Worm (Caenorhabditis elegans): Measurements from ENCODE around the gene rps-29.

Gene rps-29

DNA sequence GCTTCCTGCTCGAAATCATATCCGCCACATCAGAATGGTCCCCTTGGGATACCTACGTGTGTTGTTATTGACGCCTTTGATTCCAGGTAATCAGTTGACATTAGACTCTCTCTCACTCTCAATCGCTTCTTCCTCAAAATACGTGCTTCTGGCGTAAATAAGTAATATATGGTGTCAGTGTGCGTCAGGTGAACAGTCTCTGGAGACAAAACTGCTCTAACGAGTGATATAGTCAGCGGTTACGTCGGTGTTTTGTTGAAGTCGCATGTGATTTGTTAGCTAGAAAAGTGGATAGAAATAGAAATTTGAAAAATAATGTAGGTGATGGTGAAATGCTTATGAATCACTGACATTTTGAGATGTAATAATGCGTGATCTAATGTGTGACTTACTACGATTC lies 7.9 kb downstream of the rps-29 start:
- TF ChIP-seq ces-1 (GFP tag; optimal IDR thresholded peaks at IDR 0.05), result no peak
- TF ChIP-seq cnd-1 (tag; optimal IDR thresholded peaks at IDR 0.05), result no peak
- TF ChIP-seq mab-5 (tag; optimal IDR thresholded peaks at IDR 0.05), result no peak
- TF ChIP-seq nhr-2 (tag; optimal IDR thresholded peaks at IDR 0.05), result no peak
- TF ChIP-seq bed-3 (GFP tag; optimal IDR thresholded peaks at IDR 0.05), result no peak
- TF ChIP-seq nhr-12 (tag; optimal IDR thresholded peaks at IDR 0.05), result no peak
- no peak for TF ChIP-seq ceh-39 (tag; optimal IDR thresholded peaks at IDR 0.05)
- no peak for TF ChIP-seq M03D4.4 (tag; optimal IDR thresholded peaks at IDR 0.05)
- TF ChIP-seq snpc-4 (tag; optimal IDR thresholded peaks at IDR 0.05), result no peak
- no peak for TF ChIP-seq mep-1 (tag; optimal IDR thresholded peaks at IDR 0.05)
- no peak for TF ChIP-seq mls-2 (tag; optimal IDR thresholded peaks at IDR 0.05)
- no peak for TF ChIP-seq lin-13 (tag; optimal IDR thresholded peaks at IDR 0.05)
- no peak for TF ChIP-seq ztf-11 (tag; optimal IDR thresholded peaks at IDR 0.05)
- no peak for TF ChIP-seq elt-1 (tag; optimal IDR thresholded peaks at IDR 0.05; ENCODE audit: borderline replicate concordance, insufficient read depth)
- no peak for TF ChIP-seq ceh-83 (GFP tag; optimal IDR thresholded peaks at IDR 0.05)
- TF ChIP-seq zip-8 (tag; optimal IDR thresholded peaks at IDR 0.05), result no peak
- no peak for TF ChIP-seq sptf-1 (tag; optimal IDR thresholded peaks at IDR 0.05)
- TF ChIP-seq sem-2 (GFP tag; optimal IDR thresholded peaks at IDR 0.05), result no peak

DNA sequence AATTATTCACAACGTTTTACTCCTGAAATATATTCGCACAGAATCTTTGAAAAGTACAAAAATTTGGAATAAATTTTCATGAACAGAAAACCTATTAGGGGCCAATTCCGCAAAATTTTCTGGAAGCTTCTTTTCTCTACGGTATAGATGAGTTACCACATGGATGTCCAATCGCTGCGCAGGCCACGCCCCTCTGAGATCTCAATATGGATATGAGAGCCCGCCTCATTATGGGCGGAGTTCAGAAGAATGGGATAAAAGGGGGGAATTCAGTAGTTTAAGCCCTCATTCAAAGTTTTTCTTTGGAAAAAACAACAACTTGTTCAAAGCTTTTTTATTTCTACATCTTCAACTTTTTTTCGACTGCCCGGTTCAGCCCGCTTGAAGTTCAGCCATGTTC lies 17.4 kb downstream of the rps-29 start, which contains the start of gene daf-7:
Gene daf-7 (plus strand): TSS at position 301 of the 400 bp plus-strand sequence.
- TF ChIP-seq nhr-76 (tag; optimal IDR thresholded peaks at IDR 0.05) (no peak), blmp-1 (tag; optimal IDR thresholded peaks at IDR 0.05) (no peak), nhr-12 (tag; optimal IDR thresholded peaks at IDR 0.05) (no peak)

DNA sequence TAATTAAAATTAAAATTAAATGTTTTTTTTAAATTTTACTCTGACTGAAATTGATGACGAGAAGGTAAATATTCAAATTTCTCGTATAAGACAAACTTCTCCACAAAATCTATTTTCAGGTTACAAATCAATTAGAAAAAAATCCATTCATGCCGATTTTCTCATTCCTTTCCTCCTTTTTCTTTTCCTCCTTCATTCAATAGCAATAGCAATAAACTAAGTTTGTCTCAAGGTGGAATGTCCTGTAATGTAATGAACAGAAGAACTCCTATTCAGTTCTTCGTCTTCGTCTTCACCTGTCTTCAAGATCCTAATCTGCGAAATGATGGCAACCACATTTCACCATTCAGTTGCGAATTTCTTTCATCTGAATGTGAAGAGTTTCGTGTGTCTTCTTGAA lies 21.7 kb downstream of the rps-29 start, which contains the start of gene dac-1:
Gene dac-1 (plus strand): TSS at position 301 of the 400 bp plus-strand sequence.
- TF ChIP-seq unc-39 (tag; optimal IDR thresholded peaks at IDR 0.05), result no peak
- TF ChIP-seq blmp-1 (tag; optimal IDR thresholded peaks at IDR 0.05), result no peak
- no peak for TF ChIP-seq flh-1 (GFP tag; optimal IDR thresholded peaks at IDR 0.05)
- TF ChIP-seq ztf-11 (tag; optimal IDR thresholded peaks at IDR 0.05), result no peak
- TF ChIP-seq hlh-1 (tag; optimal IDR thresholded peaks at IDR 0.05), result no peak
- TF ChIP-seq drap-1 (GFP tag; optimal IDR thresholded peaks at IDR 0.05), result no peak
- no peak for TF ChIP-seq tbx-8 (GFP tag; optimal IDR thresholded peaks at IDR 0.05)
- TF ChIP-seq snpc-4 (tag; optimal IDR thresholded peaks at IDR 0.05), result no peak
- TF ChIP-seq sptf-1 (tag; optimal IDR thresholded peaks at IDR 0.05), result no peak
- no peak for TF ChIP-seq mls-2 (tag; optimal IDR thresholded peaks at IDR 0.05)
- no peak for TF ChIP-seq ham-2 (GFP tag; optimal IDR thresholded peaks at IDR 0.05)
- TF ChIP-seq nhr-28 (tag; optimal IDR thresholded peaks at IDR 0.05), result no peak
- no peak for TF ChIP-seq lin-13 (tag; optimal IDR thresholded peaks at IDR 0.05)
- no peak for TF ChIP-seq pha-4 (tag; optimal IDR thresholded peaks at IDR 0.05)
- no peak for TF ChIP-seq nhr-237 (tag; optimal IDR thresholded peaks at IDR 0.05)
- TF ChIP-seq zip-8 (tag; optimal IDR thresholded peaks at IDR 0.05), result no peak
- TF ChIP-seq ces-1 (GFP tag; optimal IDR thresholded peaks at IDR 0.05), result no peak
- no peak for TF ChIP-seq ceh-83 (GFP tag; optimal IDR thresholded peaks at IDR 0.05)
- no peak for TF ChIP-seq nhr-76 (tag; optimal IDR thresholded peaks at IDR 0.05)
- TF ChIP-seq nhr-2 (tag; optimal IDR thresholded peaks at IDR 0.05), result no peak

DNA sequence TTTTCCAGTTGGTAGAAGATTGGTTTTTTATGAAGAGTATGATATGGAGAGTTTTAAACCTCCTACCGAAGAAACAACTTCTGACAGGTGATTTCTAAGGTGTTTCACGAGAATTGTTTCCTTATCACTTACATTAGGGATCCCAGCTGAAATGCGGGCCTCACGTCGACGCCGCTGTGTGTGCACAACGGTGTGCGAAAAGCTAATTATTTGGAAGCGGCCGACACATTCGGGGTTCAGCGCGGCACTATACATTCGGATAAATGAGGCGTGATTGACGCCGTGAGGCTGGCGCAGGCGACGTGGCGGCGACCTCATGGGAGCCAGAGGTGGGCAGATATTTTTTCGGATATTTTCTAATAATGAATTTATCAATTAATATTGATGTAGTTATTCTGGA lies 25.2 kb downstream of the rps-29 start:
- no peak for TF ChIP-seq mep-1 (tag; optimal IDR thresholded peaks at IDR 0.05)
- TF ChIP-seq ham-2 (GFP tag; optimal IDR thresholded peaks at IDR 0.05), result no peak
- no peak for TF ChIP-seq nhr-12 (tag; optimal IDR thresholded peaks at IDR 0.05)
- TF ChIP-seq zip-8 (tag; optimal IDR thresholded peaks at IDR 0.05), result no peak
- no peak for TF ChIP-seq flh-1 (GFP tag; optimal IDR thresholded peaks at IDR 0.05)
- no peak for TF ChIP-seq nhr-76 (tag; optimal IDR thresholded peaks at IDR 0.05)
- no peak for TF ChIP-seq ceh-83 (GFP tag; optimal IDR thresholded peaks at IDR 0.05)
- TF ChIP-seq mls-2 (tag; optimal IDR thresholded peaks at IDR 0.05), result no peak
- TF ChIP-seq bed-3 (GFP tag; optimal IDR thresholded peaks at IDR 0.05), result no peak
- TF ChIP-seq sem-2 (GFP tag; optimal IDR thresholded peaks at IDR 0.05), result no peak
- TF ChIP-seq sptf-1 (tag; optimal IDR thresholded peaks at IDR 0.05), result no peak
- TF ChIP-seq hlh-1 (tag; optimal IDR thresholded peaks at IDR 0.05), result no peak
- TF ChIP-seq nhr-28 (tag; optimal IDR thresholded peaks at IDR 0.05), result no peak

DNA sequence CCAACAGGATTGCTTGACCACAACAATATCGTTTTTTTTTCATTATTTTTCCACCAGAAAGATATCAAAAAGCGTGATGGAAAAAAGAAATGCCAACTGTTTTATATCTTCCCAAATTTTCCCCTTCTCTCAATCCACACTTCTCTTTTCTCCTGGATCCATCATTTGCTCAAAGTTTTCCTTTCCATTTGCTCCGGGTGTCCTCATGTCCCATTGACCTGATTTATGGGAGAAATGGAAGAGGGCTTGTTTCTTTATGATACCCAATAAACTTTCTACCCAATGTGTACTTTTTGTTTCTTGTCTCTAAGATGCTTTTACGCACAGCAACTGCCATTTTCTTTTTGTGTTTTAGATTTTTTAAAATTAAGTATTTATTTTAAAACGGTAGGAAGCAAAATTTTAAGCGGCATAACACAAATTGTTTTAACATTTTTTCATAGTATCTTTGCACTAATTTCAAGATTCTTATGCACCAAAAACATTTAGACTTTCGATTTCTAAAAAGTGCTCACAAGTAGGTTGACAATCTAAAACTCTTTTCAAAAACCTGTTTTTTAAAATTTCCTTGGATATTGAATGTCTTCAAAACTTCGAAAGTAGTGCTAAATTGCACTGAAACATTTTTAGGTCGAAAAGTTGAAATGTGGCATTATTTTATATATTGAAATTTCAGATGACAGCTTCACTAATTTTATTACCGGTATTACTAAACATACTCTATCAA lies 28.6 kb downstream of the rps-29 start, which contains the start of gene clec-149:
Gene clec-149 (plus strand): TSS at position 677 of the 727 bp plus-strand sequence.
- TF ChIP-seq elt-1 (tag; optimal IDR thresholded peaks at IDR 0.05; ENCODE audit: borderline replicate concordance, insufficient read depth) (no peak), unc-62 (GFP tag; optimal IDR thresholded peaks at IDR 0.05) (peak; percentile 43)

Data from whole organism, mixed stage, embryonic.